Worm (Caenorhabditis elegans): ENCODE results near the gene col-115.

- TF ChIP-seq ets-4 (tag; optimal IDR thresholded peaks at IDR 0.05) (no peak), ceh-18 (tag; optimal IDR thresholded peaks at IDR 0.05) (no peak), hlh-30 (tag; optimal IDR thresholded peaks at IDR 0.05; ENCODE audit: insufficient read depth) (no peak), dve-1 (tag; optimal IDR thresholded peaks at IDR 0.05) (no peak), mec-3 (tag; optimal IDR thresholded peaks at IDR 0.05; ENCODE audit: borderline replicate concordance) (no peak), fkh-10 (GFP tag; optimal IDR thresholded peaks at IDR 0.05) (no peak), tbx-2 (tag; optimal IDR thresholded peaks at IDR 0.05) (no peak), fax-1 (tag; optimal IDR thresholded peaks at IDR 0.05) (no peak), ceh-2 (tag; optimal IDR thresholded peaks at IDR 0.05) (no peak), syd-9 (tag; optimal IDR thresholded peaks at IDR 0.05) (no peak), F13H6.1 (tag; optimal IDR thresholded peaks at IDR 0.05) (no peak), ama-1 (optimal IDR thresholded peaks at IDR 0.05) (no peak)
Observed at ce11 chrIV:7979588-7979987, 8.9 kb upstream of the col-115 start, which contains the start of gene unc-24.

All from whole organism, late embryonic.